Worm (Caenorhabditis elegans): ENCODE data around the gene F36G9.3.

DNA sequence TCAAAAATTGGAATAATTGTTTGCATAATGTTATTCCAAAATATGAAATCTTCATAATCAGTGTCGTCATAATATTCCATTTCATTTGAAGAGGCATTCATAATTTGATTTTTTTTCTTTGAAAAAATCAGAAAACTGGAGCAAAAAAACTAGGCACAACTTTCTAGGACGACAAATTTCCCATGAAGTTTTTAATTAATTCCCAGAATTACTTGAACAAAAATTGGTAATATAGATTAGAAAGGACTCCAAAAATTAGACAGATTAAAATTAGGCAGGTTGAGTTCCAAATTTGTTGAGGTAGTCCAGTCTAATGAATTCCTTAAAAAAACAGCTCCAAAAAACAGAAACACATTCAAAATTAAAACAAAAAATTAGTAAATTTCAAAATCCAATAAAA, 2.3 kb upstream of the F36G9.3 start, which contains the start of gene srw-57:
- TF ChIP-seq unc-42 (tag; optimal IDR thresholded peaks at IDR 0.05) (no peak), odd-2 (tag; optimal IDR thresholded peaks at IDR 0.05) (no peak), dve-1 (tag; optimal IDR thresholded peaks at IDR 0.05) (no peak), pqm-1 (tag; optimal IDR thresholded peaks at IDR 0.05) (no peak), F13H6.1 (tag; optimal IDR thresholded peaks at IDR 0.05) (no peak), nfya-1 (tag; optimal IDR thresholded peaks at IDR 0.05) (no peak), ceh-2 (tag; optimal IDR thresholded peaks at IDR 0.05) (no peak), mec-3 (tag; optimal IDR thresholded peaks at IDR 0.05; ENCODE audit: borderline replicate concordance) (no peak)
